Worm (Caenorhabditis elegans) whole organism, late embryonic: ENCODE measurements around the gene droe-4.

Experiments used
- ama-1 ChIP-seq: fragments of 150-350 bp; optimal IDR thresholded peaks from 2 replicates; lab custom pipeline; 2014
- ceh-9 ChIP-seq: sonication (generic microtip); optimal IDR thresholded peaks from 2 replicates; lab custom pipeline; 2016; ENCODE audit warnings: mild to moderate bottlenecking, missing genetic modification characterization, inconsistent platforms, missing compliant biosample characterization
- unc-86 ChIP-seq: sonication (generic microtip); optimal IDR thresholded peaks from 2 replicates; lab custom pipeline; 2016; ENCODE audit warnings: missing genetic modification characterization, missing compliant biosample characterization

- no peak for TF ChIP-seq unc-86 (tag; lab: Kevin White, UChicago)
- no peak for TF ChIP-seq ceh-9 (tag; lab: Kevin White, UChicago)
- no peak for TF ChIP-seq ama-1 (lab: Kevin White, UChicago)
Observed at ce11 chrV:14008353-14008859, 15.9 kb downstream of the droe-4 start.
